Worm (Caenorhabditis elegans) whole organism, early embryonic: ENCODE data around the gene F35E8.10.

ENCODE experiments used
- B0310.2 ChIP-seq: sonication (generic microtip); optimal IDR thresholded peaks from 2 replicates; lab custom pipeline; 2016; ENCODE audit warnings: mild to moderate bottlenecking, missing genetic modification characterization, missing compliant biosample characterization
- ama-1 ChIP-seq: fragments of 150-350 bp; optimal IDR thresholded peaks from 2 replicates; lab custom pipeline; 2014
- ceh-13 ChIP-seq: fragments of 200-800 bp; sonication (Bioruptor generic); optimal IDR thresholded peaks from 2 replicates; lab custom pipeline; 2018; ENCODE audit warnings: mild to moderate bottlenecking, missing genetic modification characterization, missing compliant biosample characterization
- ceh-36 ChIP-seq: sonication (generic microtip); optimal IDR thresholded peaks from 2 replicates; lab custom pipeline; 2016; ENCODE audit warnings: missing genetic modification characterization, inconsistent platforms, missing compliant biosample characterization
- ets-7 ChIP-seq: sonication (generic microtip); optimal IDR thresholded peaks from 2 replicates; lab custom pipeline; 2016; ENCODE audit warnings: missing genotype, missing genetic modification characterization, missing compliant biosample characterization
- flt-1 ChIP-seq: fragments of 200-800 bp; sonication (Bioruptor generic); IDR thresholded peaks from 2 replicates; pipeline ENCODE4 v1.3.6; 2022; ENCODE audit warnings: missing genetic modification characterization, missing compliant biosample characterization
- hmg-4 ChIP-seq: fragments of 200-800 bp; sonication (Bioruptor generic); optimal IDR thresholded peaks from 2 replicates; lab custom pipeline; 2018; ENCODE audit warnings: mild to moderate bottlenecking, missing genetic modification characterization, missing compliant biosample characterization
- hnd-1 ChIP-seq: sonication (generic microtip); optimal IDR thresholded peaks from 2 replicates; lab custom pipeline; 2016; ENCODE audit warnings: missing genetic modification characterization, missing compliant biosample characterization
- sea-1 ChIP-seq: fragments of 200-800 bp; sonication (Bioruptor generic); conservative IDR thresholded peaks from 2 replicates; pipeline ENCODE4 v1.3.6; 2022; ENCODE audit warnings: missing genetic modification characterization, missing compliant biosample characterization
- tbx-11 ChIP-seq: fragments of 200-800 bp; sonication (Bioruptor generic); IDR thresholded peaks from 2 replicates; pipeline ENCODE4 v1.3.6; 2022; ENCODE audit warnings: missing genetic modification characterization, missing compliant biosample characterization
- tbx-37 ChIP-seq: fragments of 200-800 bp; sonication (Bioruptor generic); conservative IDR thresholded peaks from 2 replicates; pipeline ENCODE4 v1.3.6; 2022; ENCODE audit warnings: missing genetic modification reagents, missing genetic modification characterization, missing compliant biosample characterization

ce11 chrV:15924307-15924706 is 4.1 kb upstream of the F35E8.10 start, which contains the start of gene nhr-108:
- TF ChIP-seq ceh-13 (GFP tag; lab: Kevin White, UChicago) = no peak
- no peak for TF ChIP-seq ama-1 (lab: Kevin White, UChicago)
- TF ChIP-seq tbx-37 = no peak
- TF ChIP-seq tbx-11 (GFP tag; lab: Robert Waterston, UW) = no peak
- no peak for TF ChIP-seq ets-7 (tag; lab: Kevin White, UChicago)
- TF ChIP-seq flt-1 (GFP tag; lab: Robert Waterston, UW) = no peak
- TF ChIP-seq B0310.2 = no peak
- TF ChIP-seq ceh-36 (tag; lab: Kevin White, UChicago) = no peak
- TF ChIP-seq sea-1 (GFP tag; lab: Robert Waterston, UW) = no peak
- no peak for TF ChIP-seq hmg-4 (GFP tag; lab: Kevin White, UChicago)
- TF ChIP-seq hnd-1 (tag; lab: Kevin White, UChicago) = no peak
